Worm (Caenorhabditis elegans): Measurements from ENCODE around the gene C28D4.8.
"Not testable (repeated sequence)": the region's sequence is repeated elsewhere in the genome, so short reads cannot be mapped to it uniquely, and the experiment has no call there.

Gene C28D4.8

DNA sequence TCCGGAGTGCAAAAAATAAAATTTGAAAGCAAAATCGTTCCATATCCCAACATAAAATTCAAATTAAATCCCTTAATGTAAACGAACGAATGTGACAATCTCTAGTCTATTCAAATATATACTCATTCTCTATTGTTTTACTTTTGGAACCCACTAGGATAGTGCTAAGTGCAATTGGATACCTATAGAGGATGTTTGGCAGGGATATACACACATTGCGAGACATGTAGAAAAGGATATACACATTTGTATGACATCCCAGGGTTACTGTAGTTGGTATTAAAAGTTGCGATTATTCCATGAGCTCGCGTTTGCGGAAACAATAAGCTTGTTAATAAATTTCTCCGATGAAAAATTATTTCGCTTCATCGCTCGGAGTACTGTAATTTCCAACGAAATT, 25.2 kb upstream of the C28D4.8 start:
- TF ChIP-seq cog-1 (tag; optimal IDR thresholded peaks at IDR 0.05) (no peak), flt-1 (GFP tag; IDR thresholded peaks at IDR 0.05) (peak; percentile 41; the same call in 1 of the 2 replicates)

- TF ChIP-seq flt-1 (GFP tag; IDR thresholded peaks at IDR 0.05), result 0 out of 2 replicates have a peak, but pooled peaks have one; percentile 10
- TF ChIP-seq tab-1 (GFP tag; IDR thresholded peaks at IDR 0.05), result no peak
Observed at ce11 chrIV:9772096-9772720, 24.0 kb upstream of the C28D4.8 start, which contains the start of gene cav-1. Gene cav-1 (plus strand): TSS chrIV:9772510.

- TF ChIP-seq cog-1 (tag; optimal IDR thresholded peaks at IDR 0.05), result peak; percentile 11
- no peak for TF ChIP-seq ref-1 (GFP tag; conservative IDR thresholded peaks at IDR 0.05)
Observed at ce11 chrIV:9770798-9771197, 22.6 kb upstream of the C28D4.8 start.

DNA sequence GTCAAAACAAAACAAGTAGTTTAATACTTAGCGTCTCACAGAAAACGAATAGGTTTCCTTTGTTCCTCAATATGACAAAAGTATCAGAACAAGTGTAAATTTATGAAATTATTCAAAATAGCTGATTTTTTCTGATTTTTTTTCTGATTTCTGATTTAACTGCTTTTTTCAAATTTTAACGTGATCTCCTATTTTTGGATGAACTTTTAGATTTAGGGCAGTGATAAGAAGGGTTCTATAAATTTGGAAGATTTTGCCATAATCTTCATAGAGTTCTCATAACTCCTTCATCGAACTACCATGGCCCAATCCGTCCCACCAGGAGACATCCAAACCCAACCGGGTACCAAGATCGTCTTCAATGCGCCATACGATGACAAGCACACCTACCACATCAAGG, 21.5 kb upstream of the C28D4.8 start, which contains the start of gene msp-78:
Gene msp-78 (plus strand): TSS at position 301 of the 400 bp plus-strand sequence.
- not testable (repeated sequence) for TF ChIP-seq ztf-23 (GFP tag; IDR thresholded peaks at IDR 0.05); tab-1 (GFP tag; IDR thresholded peaks at IDR 0.05); klf-2 (GFP tag; conservative IDR thresholded peaks at IDR 0.05)

- TF ChIP-seq ref-1 (GFP tag; conservative IDR thresholded peaks at IDR 0.05); klf-2 (GFP tag; conservative IDR thresholded peaks at IDR 0.05); flt-1 (GFP tag; IDR thresholded peaks at IDR 0.05): not testable (repeated sequence)
Observed at ce11 chrIV:9767054-9767453, 18.8 kb upstream of the C28D4.8 start, which contains the start of gene msp-79. Gene msp-79 (minus strand): TSS chrIV:9767154.

ce11 chrIV:9766250-9766649, 18.0 kb upstream of the C28D4.8 start, which contains the start of gene ssp-36:
Gene ssp-36 (minus strand): TSS chrIV:9766350.
- TF ChIP-seq ztf-29 (GFP tag; IDR thresholded peaks at IDR 0.05) (no peak), cog-1 (tag; optimal IDR thresholded peaks at IDR 0.05) (no peak), med-1 (GFP tag; optimal IDR thresholded peaks at IDR 0.05; ENCODE audit: insufficient read depth) (no peak), flt-1 (GFP tag; IDR thresholded peaks at IDR 0.05) (no peak), T22C8.4 (GFP tag; IDR thresholded peaks at IDR 0.05) (no peak), klf-2 (GFP tag; conservative IDR thresholded peaks at IDR 0.05) (no peak), ztf-23 (GFP tag; IDR thresholded peaks at IDR 0.05) (no peak), ref-1 (GFP tag; conservative IDR thresholded peaks at IDR 0.05) (no peak), tab-1 (GFP tag; IDR thresholded peaks at IDR 0.05) (no peak)

- TF ChIP-seq ztf-23 (GFP tag; IDR thresholded peaks at IDR 0.05), result no peak
- no peak for TF ChIP-seq T22C8.4 (GFP tag; IDR thresholded peaks at IDR 0.05)
- no peak for TF ChIP-seq ref-1 (GFP tag; conservative IDR thresholded peaks at IDR 0.05)
- no peak for TF ChIP-seq tab-1 (GFP tag; IDR thresholded peaks at IDR 0.05)
- TF ChIP-seq cog-1 (tag; optimal IDR thresholded peaks at IDR 0.05), result no peak
- no peak for TF ChIP-seq ztf-29 (GFP tag; IDR thresholded peaks at IDR 0.05)
- TF ChIP-seq med-1 (GFP tag; optimal IDR thresholded peaks at IDR 0.05; ENCODE audit: insufficient read depth), result no peak
- no peak for TF ChIP-seq klf-2 (GFP tag; conservative IDR thresholded peaks at IDR 0.05)
- TF ChIP-seq flt-1 (GFP tag; IDR thresholded peaks at IDR 0.05), result no peak
Observed at ce11 chrIV:9762667-9763173, 14.5 kb upstream of the C28D4.8 start.

ce11 chrIV:9761751-9762150, 13.5 kb upstream of the C28D4.8 start:
- TF ChIP-seq ref-1 (GFP tag; conservative IDR thresholded peaks at IDR 0.05), result no peak
- TF ChIP-seq tab-1 (GFP tag; IDR thresholded peaks at IDR 0.05), result no peak
- no peak for TF ChIP-seq med-1 (GFP tag; optimal IDR thresholded peaks at IDR 0.05; ENCODE audit: insufficient read depth)
- TF ChIP-seq ztf-23 (GFP tag; IDR thresholded peaks at IDR 0.05), result no peak
- no peak for TF ChIP-seq ztf-29 (GFP tag; IDR thresholded peaks at IDR 0.05)
- no peak for TF ChIP-seq T22C8.4 (GFP tag; IDR thresholded peaks at IDR 0.05)
- no peak for TF ChIP-seq flt-1 (GFP tag; IDR thresholded peaks at IDR 0.05)
- TF ChIP-seq cog-1 (tag; optimal IDR thresholded peaks at IDR 0.05), result no peak
- no peak for TF ChIP-seq klf-2 (GFP tag; conservative IDR thresholded peaks at IDR 0.05)

ce11 chrIV:9757425-9757740, 9.1 kb upstream of the C28D4.8 start, which contains the start of gene nhr-97:
Gene nhr-97 (plus strand): TSS chrIV:9757641.
- no peak for TF ChIP-seq tab-1 (GFP tag; IDR thresholded peaks at IDR 0.05)
- no peak for TF ChIP-seq cog-1 (tag; optimal IDR thresholded peaks at IDR 0.05)
- TF ChIP-seq flt-1 (GFP tag; IDR thresholded peaks at IDR 0.05), result no peak

- TF ChIP-seq klf-2 (GFP tag; conservative IDR thresholded peaks at IDR 0.05) (no peak), ztf-29 (GFP tag; IDR thresholded peaks at IDR 0.05) (no peak), ztf-23 (GFP tag; IDR thresholded peaks at IDR 0.05) (no peak), med-1 (GFP tag; optimal IDR thresholded peaks at IDR 0.05; ENCODE audit: insufficient read depth) (no peak), flt-1 (GFP tag; IDR thresholded peaks at IDR 0.05) (no peak), cog-1 (tag; optimal IDR thresholded peaks at IDR 0.05) (no peak), T22C8.4 (GFP tag; IDR thresholded peaks at IDR 0.05) (no peak), tab-1 (GFP tag; IDR thresholded peaks at IDR 0.05) (no peak), ref-1 (GFP tag; conservative IDR thresholded peaks at IDR 0.05) (no peak)
Observed at ce11 chrIV:9756647-9757424, 8.6 kb upstream of the C28D4.8 start.
